Fruit fly (Drosophila melanogaster) whole organism, embryonic: ENCODE data around the gene GCC88.

Experiments
- Ada2b ChIP-seq: fragments of 200-800 bp; sonication (Bioruptor generic); IDR thresholded peaks from 2 replicates; pipeline ENCODE4 v1.3.6; 2022; ENCODE audit warnings: missing biosample characterization, missing genetic modification characterization
- Atf6 ChIP-seq: fragments of 200-800 bp; sonication (Bioruptor generic); IDR thresholded peaks from 2 replicates; pipeline ENCODE4 v1.3.6; 2022; ENCODE audit warnings: missing biosample characterization, missing genetic modification characterization
- B-H1 ChIP-seq: fragments of 200-800 bp; sonication (Bioruptor generic); IDR thresholded peaks from 3 replicates; pipeline ENCODE4 v1.3.6; 2022; ENCODE audit warnings: missing biosample characterization, missing genetic modification characterization
- Bgb ChIP-seq: fragments of 200-800 bp; sonication (Bioruptor generic); IDR thresholded peaks from 2 replicates; pipeline ENCODE4 v1.3.6; 2022; ENCODE audit warnings: missing biosample characterization, missing genetic modification characterization; ENCODE audit not compliant: partially characterized antibody
- CG10209 ChIP-seq: fragments of 200-800 bp; sonication (Bioruptor generic); optimal IDR thresholded peaks from 3 replicates; lab custom pipeline; 2017; ENCODE audit warnings: missing biosample characterization, mild to moderate bottlenecking, missing genetic modification characterization, missing genetic modification reagents
- CG10267 ChIP-seq: fragments of 200-800 bp; sonication (Bioruptor generic); optimal IDR thresholded peaks from 2 replicates; lab custom pipeline; 2018; ENCODE audit warnings: missing biosample characterization, mild to moderate bottlenecking, missing genetic modification characterization, moderate library complexity
- CG10431 ChIP-seq: fragments of 200-800 bp; sonication (Bioruptor generic); optimal IDR thresholded peaks from 3 replicates; lab custom pipeline; 2018; ENCODE audit warnings: missing biosample characterization, mild to moderate bottlenecking, missing genetic modification characterization
- CG11456 ChIP-seq: fragments of 200-800 bp; sonication (Bioruptor generic); IDR thresholded peaks from 3 replicates; pipeline ENCODE4 v1.3.6; 2022; ENCODE audit warnings: missing biosample characterization, missing genetic modification characterization
- CG13424 ChIP-seq: fragments of 200-800 bp; sonication (Bioruptor generic); optimal IDR thresholded peaks from 2 replicates; lab custom pipeline; 2019; ENCODE audit warnings: missing biosample characterization, mild to moderate bottlenecking, missing genetic modification characterization, moderate library complexity
- CG15011 ChIP-seq: fragments of 200-800 bp; sonication (Bioruptor generic); optimal IDR thresholded peaks from 3 replicates; lab custom pipeline; 2018; ENCODE audit warnings: missing biosample characterization, mild to moderate bottlenecking, missing genetic modification characterization
- CG1529 ChIP-seq: fragments of 200-800 bp; sonication (Bioruptor generic); optimal IDR thresholded peaks from 3 replicates; lab custom pipeline; 2018; ENCODE audit warnings: missing biosample characterization, missing genetic modification characterization
- CG17359 ChIP-seq: fragments of 200-800 bp; sonication (Bioruptor generic); optimal IDR thresholded peaks from 3 replicates; lab custom pipeline; 2018; ENCODE audit warnings: missing biosample characterization, mild to moderate bottlenecking, missing genetic modification characterization, moderate library complexity
- CG17385 ChIP-seq: fragments of 200-800 bp; sonication (Bioruptor generic); optimal IDR thresholded peaks from 3 replicates; lab custom pipeline; 2018; ENCODE audit warnings: missing biosample characterization, mild to moderate bottlenecking, missing genetic modification characterization
- CG18011 ChIP-seq: fragments of 200-800 bp; sonication (Bioruptor generic); optimal IDR thresholded peaks from 2 replicates; lab custom pipeline; 2017; ENCODE audit warnings: missing biosample characterization, missing genetic modification characterization, mild to moderate bottlenecking, moderate library complexity, missing genotype
- CG2678 ChIP-seq: fragments of 200-800 bp; sonication (Bioruptor generic); optimal IDR thresholded peaks from 3 replicates; lab custom pipeline; 2019; ENCODE audit warnings: missing biosample characterization, mild to moderate bottlenecking, missing genetic modification characterization, moderate library complexity
- CG3838 ChIP-seq: fragments of 200-800 bp; sonication (Bioruptor generic); optimal IDR thresholded peaks from 3 replicates; lab custom pipeline; 2016; ENCODE audit warnings: missing biosample characterization, missing genetic modification characterization
- CG42726 ChIP-seq: fragments of 200-800 bp; sonication (Bioruptor generic); IDR thresholded peaks from 2 replicates; pipeline ENCODE4 v1.3.6; 2022; ENCODE audit warnings: missing biosample characterization, missing genetic modification characterization; ENCODE audit not compliant: partially characterized antibody
- CG6272 ChIP-seq: fragments of 200-800 bp; sonication (Bioruptor generic); IDR thresholded peaks from 2 replicates; pipeline ENCODE4 v1.3.6; 2022; ENCODE audit warnings: missing biosample characterization, missing genetic modification characterization
- CG7357 ChIP-seq: fragments of 200-800 bp; sonication (Bioruptor generic); IDR thresholded peaks from 3 replicates; pipeline ENCODE4 v1.3.6; 2022; ENCODE audit warnings: missing biosample characterization, missing genetic modification characterization
- CHES-1-like ChIP-seq: fragments of 200-800 bp; sonication (Bioruptor generic); optimal IDR thresholded peaks from 2 replicates; lab custom pipeline; 2016; ENCODE audit warnings: missing biosample characterization, missing genetic modification characterization
- D19B ChIP-seq: fragments of 200-800 bp; sonication (Bioruptor generic); optimal IDR thresholded peaks from 2 replicates; lab custom pipeline; 2017; ENCODE audit warnings: missing biosample characterization, mild to moderate bottlenecking, missing genetic modification characterization
- Doc3 ChIP-seq: fragments of 200-800 bp; sonication (Bioruptor generic); IDR thresholded peaks from 3 replicates; pipeline ENCODE4 v1.3.6; 2022; ENCODE audit warnings: missing biosample characterization, missing genetic modification characterization; ENCODE audit not compliant: partially characterized antibody
- H15 ChIP-seq: fragments of 200-800 bp; sonication (Bioruptor generic); IDR thresholded peaks from 3 replicates; pipeline ENCODE4 v1.3.6; 2022; ENCODE audit warnings: missing biosample characterization, missing genetic modification characterization
- NK7.1 ChIP-seq: fragments of 200-800 bp; sonication (Bioruptor generic); optimal IDR thresholded peaks from 3 replicates; lab custom pipeline; 2016; ENCODE audit warnings: missing biosample characterization, missing genetic modification characterization
- NfI ChIP-seq: fragments of 200-800 bp; sonication (Bioruptor generic); optimal IDR thresholded peaks from 3 replicates; lab custom pipeline; 2018; ENCODE audit warnings: missing biosample characterization, mild to moderate bottlenecking, missing genetic modification characterization, moderate library complexity
- Poxn ChIP-seq: fragments of 200-800 bp; sonication (Bioruptor generic); IDR thresholded peaks from 2 replicates; pipeline ENCODE4 v1.3.6; 2022; ENCODE audit warnings: missing biosample characterization, missing genetic modification characterization
- Rfx ChIP-seq: fragments of 200-800 bp; sonication (Bioruptor generic); IDR thresholded peaks from 2 replicates; pipeline ENCODE4 v1.3.6; 2022; ENCODE audit warnings: missing biosample characterization, missing genetic modification characterization
- Six4 ChIP-seq: fragments of 200-800 bp; sonication (Bioruptor generic); optimal IDR thresholded peaks from 2 replicates; lab custom pipeline; 2016; ENCODE audit warnings: missing biosample characterization, missing genetic modification characterization
- Tbp ChIP-seq: fragments of >200 bp; optimal IDR thresholded peaks from 2 replicates; lab custom pipeline; 2018; ENCODE audit warnings: missing biosample characterization, missing genetic modification characterization
- az2 ChIP-seq: fragments of 200-800 bp; sonication (Bioruptor generic); optimal IDR thresholded peaks from 3 replicates; lab custom pipeline; 2016; ENCODE audit warnings: missing biosample characterization, missing genetic modification characterization
- cg ChIP-seq: fragments of 200-800 bp; sonication (Bioruptor generic); optimal IDR thresholded peaks from 3 replicates; lab custom pipeline; 2019; ENCODE audit warnings: missing biosample characterization, mild to moderate bottlenecking, missing genetic modification characterization, moderate library complexity
- crp ChIP-seq, 2 experiments: fragments of 200-800 bp; sonication (Bioruptor generic); optimal IDR thresholded peaks; 2 replicates in 1 of 2; 3 replicates in 1 of 2; lab custom pipeline; 2017; ENCODE audit warnings: missing biosample characterization in 2 of 2, missing genetic modification characterization in 2 of 2, mild to moderate bottlenecking in 1 of 2, moderate library complexity in 1 of 2
- da ChIP-seq: fragments of 200-800 bp; sonication (Bioruptor generic); optimal IDR thresholded peaks from 2 replicates; lab custom pipeline; 2016; ENCODE audit warnings: missing biosample characterization, missing genetic modification characterization
- disco-r ChIP-seq: fragments of 200-800 bp; sonication (Bioruptor generic); optimal IDR thresholded peaks from 2 replicates; lab custom pipeline; 2016; ENCODE audit warnings: missing biosample characterization, missing genetic modification characterization
- emc ChIP-seq: fragments of 200-800 bp; sonication (Bioruptor generic); optimal IDR thresholded peaks from 2 replicates; lab custom pipeline; 2016; ENCODE audit warnings: missing biosample characterization, missing genetic modification characterization
- fru ChIP-seq: fragments of >200 bp; optimal IDR thresholded peaks from 2 replicates; lab custom pipeline; 2017
- fu2 ChIP-seq: fragments of 200-800 bp; sonication (Bioruptor generic); optimal IDR thresholded peaks from 2 replicates; lab custom pipeline; 2016; ENCODE audit warnings: missing biosample characterization, missing genetic modification characterization
- gfzf ChIP-seq: fragments of 200-800 bp; sonication (Bioruptor generic); optimal IDR thresholded peaks from 2 replicates; lab custom pipeline; 2016; ENCODE audit warnings: missing biosample characterization, mild to moderate bottlenecking, missing genetic modification characterization, moderate library complexity
- gsb-n ChIP-seq: fragments of 200-800 bp; sonication (Bioruptor generic); optimal IDR thresholded peaks from 3 replicates; lab custom pipeline; 2018; ENCODE audit warnings: missing biosample characterization, mild to moderate bottlenecking, missing genetic modification characterization
- h ChIP-seq: fragments of >200 bp; optimal IDR thresholded peaks from 2 replicates; lab custom pipeline; 2017
- hb ChIP-seq: fragments of 200-800 bp; sonication (Bioruptor generic); IDR thresholded peaks from 3 replicates; pipeline ENCODE4 v1.3.6; 2022; ENCODE audit warnings: missing biosample characterization, missing genetic modification characterization; ENCODE audit not compliant: partially characterized antibody
- kah ChIP-seq: fragments of 200-800 bp; sonication (Bioruptor generic); optimal IDR thresholded peaks from 2 replicates; lab custom pipeline; 2018; ENCODE audit warnings: missing biosample characterization, mild to moderate bottlenecking, missing genetic modification characterization
- scrt ChIP-seq: fragments of 200-800 bp; sonication (Bioruptor generic); optimal IDR thresholded peaks from 2 replicates; lab custom pipeline; 2018; ENCODE audit warnings: missing biosample characterization, mild to moderate bottlenecking, missing genetic modification characterization, moderate library complexity
- shn ChIP-seq: fragments of 200-800 bp; sonication (Bioruptor generic); optimal IDR thresholded peaks from 3 replicates; lab custom pipeline; 2016; ENCODE audit warnings: missing biosample characterization, missing genetic modification characterization
- slou ChIP-seq: fragments of 200-800 bp; sonication (Bioruptor generic); optimal IDR thresholded peaks from 3 replicates; lab custom pipeline; 2016; ENCODE audit warnings: missing biosample characterization, missing genetic modification characterization
- tin ChIP-seq: fragments of 200-800 bp; sonication (Bioruptor generic); optimal IDR thresholded peaks from 3 replicates; lab custom pipeline; 2016; ENCODE audit warnings: missing biosample characterization, missing genetic modification characterization
- unc-4 ChIP-seq: fragments of 200-800 bp; sonication (Bioruptor generic); IDR thresholded peaks from 2 replicates; pipeline ENCODE4 v1.3.6; 2022; ENCODE audit warnings: missing biosample characterization, missing genetic modification characterization; ENCODE audit not compliant: partially characterized antibody
- unpg ChIP-seq: fragments of 200-800 bp; sonication (Bioruptor generic); optimal IDR thresholded peaks from 3 replicates; lab custom pipeline; 2018; ENCODE audit warnings: missing biosample characterization, mild to moderate bottlenecking, missing genetic modification characterization, moderate library complexity
- zen2 ChIP-seq: fragments of 200-800 bp; sonication (Bioruptor generic); IDR thresholded peaks from 3 replicates; pipeline ENCODE4 v1.3.6; 2022; ENCODE audit warnings: missing biosample characterization, missing genetic modification characterization; ENCODE audit not compliant: partially characterized antibody

Gene GCC88

DNA sequence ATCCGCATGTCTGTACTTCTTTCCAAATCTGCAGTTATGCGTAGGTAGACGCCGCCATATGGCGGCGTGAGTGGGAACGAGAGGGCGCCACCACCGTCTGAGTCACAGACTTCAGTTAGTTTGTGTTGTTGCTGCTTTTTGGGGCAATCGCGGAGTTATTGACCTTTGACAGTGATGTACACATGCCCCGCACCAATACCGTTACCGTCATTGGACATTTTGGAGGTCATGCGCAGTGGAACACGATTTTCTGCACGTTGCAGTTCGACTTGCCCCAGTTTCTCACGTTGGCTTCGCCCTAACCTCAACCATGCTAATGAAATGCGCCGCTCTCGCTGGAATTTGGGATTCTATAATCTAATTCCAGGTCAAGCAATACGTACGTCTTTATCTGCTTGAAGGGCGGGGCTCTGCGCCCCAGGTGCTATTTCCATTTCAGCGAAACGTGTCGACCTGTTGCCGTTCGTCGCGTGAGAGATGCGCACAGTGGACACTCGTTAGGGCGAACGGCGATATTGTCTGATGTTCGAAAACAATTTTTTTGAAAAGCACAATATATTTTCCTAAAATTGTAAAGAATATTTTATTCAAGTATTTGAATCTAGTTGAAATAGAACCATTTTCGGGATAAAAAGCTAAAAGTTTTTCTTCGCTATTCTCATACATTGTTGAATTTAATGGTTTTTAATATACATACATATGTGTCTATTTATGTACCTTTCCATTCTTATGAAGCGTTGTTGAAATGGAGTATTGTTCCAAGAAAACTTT lies 18.9 kb downstream of the GCC88 start (continued):
- TF ChIP-seq CG7357 (GFP tag; lab: Robert Waterston, UW) = peak; percentile 51; the same call in 1 of the 3 replicates
- peak; percentile 86 for TF ChIP-seq CG11456 (GFP tag; lab: Robert Waterston, UW)
- no peak for TF ChIP-seq Tbp
- TF ChIP-seq H15 = peak; percentile 65; the same call in 2 of the 3 replicates
- peak; percentile 73 for TF ChIP-seq tin (GFP tag; lab: Kevin White, UChicago)
- peak; percentile 73 for TF ChIP-seq NfI (GFP tag; lab: Kevin White, UChicago)
- peak; percentile 61 for TF ChIP-seq shn
- TF ChIP-seq CG17359 (tag; lab: Kevin White, UChicago) = peak; percentile 73
- peak; percentile 87 for TF ChIP-seq kah (GFP tag; lab: Kevin White, UChicago)
- no peak for TF ChIP-seq h
- peak; percentile 11 for TF ChIP-seq CG1529 (GFP tag; lab: Kevin White, UChicago)
- TF ChIP-seq Ada2b (GFP tag; lab: Robert Waterston, UW) = peak; percentile 73
- peak; percentile 35 for TF ChIP-seq NK7.1 (GFP tag; lab: Kevin White, UChicago)
- TF ChIP-seq Doc3 (GFP tag; lab: Robert Waterston, UW) = no peak; the same call in 2 of the 3 replicates
- TF ChIP-seq Six4 (GFP tag; lab: Kevin White, UChicago) = peak; percentile 60
- TF ChIP-seq disco-r (GFP tag; lab: Kevin White, UChicago) = peak; percentile 41
- TF ChIP-seq hb = no peak
- peak; percentile 56 for TF ChIP-seq CHES-1-like
- peak; percentile 76 for TF ChIP-seq CG2678 (tag; lab: Kevin White, UChicago)
- peak; percentile 65; the same call in 2 of the 3 replicates for TF ChIP-seq B-H1
- TF ChIP-seq slou (GFP tag; lab: Kevin White, UChicago) = peak; percentile 57
- TF ChIP-seq gfzf (GFP tag; lab: Kevin White, UChicago) = no peak
- TF ChIP-seq da = peak; percentile 18
- no peak for TF ChIP-seq crp (GFP tag; optimal IDR thresholded peaks at IDR 0.05; lab: Kevin White, UChicago)
- TF ChIP-seq fu2 (GFP tag; lab: Kevin White, UChicago) = peak; percentile 48
- peak; percentile 57 for TF ChIP-seq CG10209 (GFP tag; lab: Kevin White, UChicago)
- TF ChIP-seq Poxn (GFP tag; lab: Robert Waterston, UW) = no peak
- TF ChIP-seq Bgb (GFP tag; lab: Robert Waterston, UW) = no peak
- TF ChIP-seq Rfx (GFP tag; lab: Robert Waterston, UW) = peak; percentile 91
- no peak for TF ChIP-seq fru
- no peak for TF ChIP-seq zen2 (GFP tag; lab: Robert Waterston, UW)
- no peak for TF ChIP-seq unc-4
- peak; percentile 20 for TF ChIP-seq emc (GFP tag; lab: Kevin White, UChicago)
- peak; percentile 54; the same call in 1 of the 2 replicates for TF ChIP-seq CG6272 (GFP tag; lab: Robert Waterston, UW)
- TF ChIP-seq CG13424 (tag; lab: Kevin White, UChicago) = peak; percentile 63
- peak; percentile 99 for TF ChIP-seq scrt
- TF ChIP-seq CG17385 (GFP tag; lab: Kevin White, UChicago) = peak; percentile 64
- peak; percentile 45 for TF ChIP-seq gsb-n (tag; lab: Kevin White, UChicago)
- peak; percentile 23 for TF ChIP-seq cg (GFP tag; lab: Kevin White, UChicago)
- peak; percentile 75 for TF ChIP-seq az2
- peak; percentile 65 for TF ChIP-seq unpg
- TF ChIP-seq CG18011 = peak; percentile 5
- peak; percentile 36 for TF ChIP-seq CG3838
- TF ChIP-seq D19B (GFP tag; lab: Kevin White, UChicago) = peak; percentile 57
- TF ChIP-seq CG10267 = peak; percentile 53
- TF ChIP-seq CG42726 (GFP tag; lab: Robert Waterston, UW) = no peak
- TF ChIP-seq CG10431 (GFP tag; lab: Kevin White, UChicago) = no peak
- TF ChIP-seq CG15011 = no peak
- TF ChIP-seq Atf6 (GFP tag; lab: Robert Waterston, UW) = peak; percentile 73
